Fruit fly (Drosophila melanogaster) whole organism, adult: Measurements from ENCODE around the gene CG12362.

Source experiments
- CG14711 ChIP-seq: fragments of 200-800 bp; sonication (Bioruptor generic); optimal IDR thresholded peaks from 2 replicates; lab custom pipeline; 2018; ENCODE audit warnings: missing biosample characterization, mild to moderate bottlenecking, missing genetic modification characterization, moderate library complexity
- CG33017 ChIP-seq: fragments of 200-800 bp; sonication (Bioruptor generic); optimal IDR thresholded peaks from 2 replicates; lab custom pipeline; 2018; ENCODE audit warnings: missing biosample characterization, mild to moderate bottlenecking, missing genetic modification characterization, moderate library complexity
- CG7045 ChIP-seq: fragments of 200-800 bp; sonication (Bioruptor generic); optimal IDR thresholded peaks from 2 replicates; lab custom pipeline; 2017; ENCODE audit warnings: missing biosample characterization, mild to moderate bottlenecking, missing genetic modification characterization
- CG7101 ChIP-seq: fragments of 200-800 bp; sonication (Bioruptor generic); optimal IDR thresholded peaks from 2 replicates; lab custom pipeline; 2018; ENCODE audit warnings: missing biosample characterization, mild to moderate bottlenecking, missing genetic modification characterization, moderate library complexity
- Clk ChIP-seq: fragments of 200-800 bp; sonication (Bioruptor generic); optimal IDR thresholded peaks from 2 replicates; lab custom pipeline; 2017; ENCODE audit warnings: missing biosample characterization, missing genetic modification characterization
- Hr96 ChIP-seq: fragments of 200-800 bp; sonication (Bioruptor generic); optimal IDR thresholded peaks from 2 replicates; lab custom pipeline; 2016; ENCODE audit warnings: missing biosample characterization, missing genetic modification characterization
- Mnt ChIP-seq: fragments of 200-800 bp; sonication (Bioruptor generic); optimal IDR thresholded peaks from 2 replicates; lab custom pipeline; 2016; ENCODE audit warnings: missing biosample characterization, mild to moderate bottlenecking, missing genetic modification characterization
- bab1 ChIP-seq: fragments of 200-800 bp; sonication (Bioruptor generic); optimal IDR thresholded peaks from 3 replicates; lab custom pipeline; 2019; ENCODE audit warnings: missing biosample characterization, mild to moderate bottlenecking, missing genetic modification characterization, moderate library complexity
- cic ChIP-seq: fragments of 200-800 bp; sonication (Bioruptor generic); optimal IDR thresholded peaks from 2 replicates; lab custom pipeline; 2017; ENCODE audit warnings: missing biosample characterization, mild to moderate bottlenecking, missing genetic modification characterization, moderate library complexity
- kay ChIP-seq: fragments of 200-800 bp; sonication (Bioruptor generic); peaks from one replicate; lab custom pipeline; 2016; ENCODE audit warnings: missing biosample characterization, missing genetic modification characterization, borderline replicate concordance
- ovo ChIP-seq: fragments of 200-800 bp; sonication (Bioruptor generic); optimal IDR thresholded peaks from 2 replicates; lab custom pipeline; 2016; ENCODE audit warnings: missing biosample characterization, missing genetic modification characterization
- toe ChIP-seq: fragments of 200-800 bp; sonication (Bioruptor generic); optimal IDR thresholded peaks from 2 replicates; lab custom pipeline; 2016; ENCODE audit warnings: missing biosample characterization, missing genetic modification characterization

dm6 chr3L:10390947-10391346 is 21.7 kb upstream of the CG12362 start:
- TF ChIP-seq toe (GFP tag; lab: Kevin White, UChicago) (no peak), CG33017 (tag; lab: Kevin White, UChicago) (no peak), cic (GFP tag; lab: Kevin White, UChicago) (no peak), CG7045 (GFP tag; lab: Kevin White, UChicago) (no peak), ovo (no peak), Clk (no peak), CG7101 (tag; lab: Kevin White, UChicago) (no peak), Hr96 (GFP tag; lab: Kevin White, UChicago) (no peak), CG14711 (tag; lab: Kevin White, UChicago) (no peak), bab1 (GFP tag; lab: Kevin White, UChicago) (no peak), Mnt (no peak), kay (no peak)
